Fruit fly (Drosophila melanogaster) whole organism, embryonic: ENCODE results near the gene CG7231.

Experiments used
- Adf1 ChIP-seq: fragments of 200-800 bp; sonication (Bioruptor generic); IDR thresholded peaks from 2 replicates; pipeline ENCODE4 v1.3.6; 2022; ENCODE audit warnings: missing biosample characterization, missing genetic modification characterization
- B-H1 ChIP-seq: fragments of 200-800 bp; sonication (Bioruptor generic); IDR thresholded peaks from 3 replicates; pipeline ENCODE4 v1.3.6; 2022; ENCODE audit warnings: missing biosample characterization, missing genetic modification characterization
- C15 ChIP-seq: fragments of 200-800 bp; sonication (Bioruptor generic); IDR thresholded peaks from 3 replicates; pipeline ENCODE4 v1.3.6; 2022; ENCODE audit warnings: missing biosample characterization, missing genetic modification characterization
- CG10431 ChIP-seq: fragments of 200-800 bp; sonication (Bioruptor generic); optimal IDR thresholded peaks from 3 replicates; lab custom pipeline; 2018; ENCODE audit warnings: missing biosample characterization, mild to moderate bottlenecking, missing genetic modification characterization
- CG11560 ChIP-seq: fragments of 200-800 bp; sonication (Bioruptor generic); IDR thresholded peaks from 3 replicates; pipeline ENCODE4 v1.3.6; 2022; ENCODE audit warnings: missing biosample characterization, missing genetic modification characterization
- CG11696 ChIP-seq: fragments of 200-800 bp; sonication (Bioruptor generic); IDR thresholded peaks from 2 replicates; pipeline ENCODE4 v1.3.6; 2022; ENCODE audit warnings: missing biosample characterization, missing genetic modification characterization
- CG12155 ChIP-seq: fragments of 200-800 bp; sonication (Bioruptor generic); optimal IDR thresholded peaks from 3 replicates; lab custom pipeline; 2016; ENCODE audit warnings: missing biosample characterization, missing genetic modification characterization
- CG1233 ChIP-seq: fragments of 200-800 bp; sonication (Bioruptor generic); optimal IDR thresholded peaks from 4 replicates; lab custom pipeline; 2018; ENCODE audit warnings: missing biosample characterization, mild to moderate bottlenecking, missing genetic modification characterization
- CG12659 ChIP-seq: fragments of 200-800 bp; sonication (Bioruptor generic); optimal IDR thresholded peaks from 3 replicates; lab custom pipeline; 2017; ENCODE audit warnings: mild to moderate bottlenecking, missing biosample characterization, missing genetic modification reagents, missing genetic modification characterization
- CG12744 ChIP-seq: fragments of 200-800 bp; sonication (Bioruptor generic); optimal IDR thresholded peaks from 2 replicates; lab custom pipeline; 2016; ENCODE audit warnings: missing biosample characterization, missing genetic modification characterization
- CG14050 ChIP-seq: fragments of 200-800 bp; sonication (Bioruptor generic); IDR thresholded peaks from 3 replicates; pipeline ENCODE4 v1.3.6; 2022; ENCODE audit warnings: missing biosample characterization, missing genetic modification characterization
- CG1529 ChIP-seq: fragments of 200-800 bp; sonication (Bioruptor generic); optimal IDR thresholded peaks from 3 replicates; lab custom pipeline; 2018; ENCODE audit warnings: missing biosample characterization, missing genetic modification characterization
- CG15479 ChIP-seq: fragments of 200-800 bp; sonication (Bioruptor generic); optimal IDR thresholded peaks from 3 replicates; lab custom pipeline; 2019; ENCODE audit warnings: missing biosample characterization, mild to moderate bottlenecking, missing genetic modification characterization, moderate library complexity
- CG15514 ChIP-seq: fragments of 200-800 bp; sonication (Bioruptor generic); optimal IDR thresholded peaks from 3 replicates; lab custom pipeline; 2017; ENCODE audit warnings: missing biosample characterization, missing genetic modification characterization, mild to moderate bottlenecking, moderate library complexity, missing genetic modification reagents
- CG2129 ChIP-seq: fragments of 200-800 bp; sonication (Bioruptor generic); IDR thresholded peaks from 2 replicates; pipeline ENCODE4 v1.3.6; 2022; ENCODE audit warnings: missing biosample characterization, missing genetic modification characterization; ENCODE audit not compliant: partially characterized antibody
- CG2202 ChIP-seq: fragments of 200-800 bp; sonication (Bioruptor generic); optimal IDR thresholded peaks from 2 replicates; lab custom pipeline; 2018; ENCODE audit warnings: missing biosample characterization, mild to moderate bottlenecking, missing genetic modification characterization
- CG2875 ChIP-seq: fragments of 200-800 bp; sonication (Bioruptor generic); optimal IDR thresholded peaks from 2 replicates; lab custom pipeline; 2017; ENCODE audit warnings: missing biosample characterization, mild to moderate bottlenecking, missing genetic modification characterization, missing genetic modification reagents
- CG30403 ChIP-seq: fragments of 200-800 bp; sonication (Bioruptor generic); optimal IDR thresholded peaks from 3 replicates; lab custom pipeline; 2016; ENCODE audit warnings: missing biosample characterization, missing genetic modification characterization
- CG3281 ChIP-seq: fragments of 200-800 bp; sonication (Bioruptor generic); optimal IDR thresholded peaks from 3 replicates; lab custom pipeline; 2017; ENCODE audit warnings: missing biosample characterization, mild to moderate bottlenecking, missing genetic modification characterization
- CG4820 ChIP-seq: fragments of 200-800 bp; sonication (Bioruptor generic); optimal IDR thresholded peaks from 3 replicates; lab custom pipeline; 2016; ENCODE audit warnings: missing biosample characterization, missing genetic modification characterization
- CG5180 ChIP-seq: fragments of 200-800 bp; sonication (Bioruptor generic); optimal IDR thresholded peaks from 3 replicates; lab custom pipeline; 2017; ENCODE audit warnings: missing biosample characterization, missing genetic modification characterization, mild to moderate bottlenecking, moderate library complexity, missing genetic modification reagents
- CG5245 ChIP-seq: fragments of 200-800 bp; sonication (Bioruptor generic); optimal IDR thresholded peaks from 3 replicates; lab custom pipeline; 2016; ENCODE audit warnings: missing biosample characterization, missing genetic modification characterization
- CG9727 ChIP-seq: fragments of 200-800 bp; sonication (Bioruptor generic); optimal IDR thresholded peaks from 3 replicates; lab custom pipeline; 2017; ENCODE audit warnings: missing biosample characterization, mild to moderate bottlenecking, missing genetic modification characterization
- D ChIP-seq, 2 experiments: fragments of 200-800 bp in 1 of 2; fragments of >200 bp in 1 of 2; sonication (Bioruptor generic) in 1 of 2; optimal IDR thresholded peaks; 2 replicates in 1 of 2; 3 replicates in 1 of 2; lab custom pipeline; 2017; ENCODE audit warnings: mild to moderate bottlenecking in 1 of 2, missing biosample characterization in 1 of 2, missing genetic modification characterization in 1 of 2, missing genetic modification reagents in 1 of 2
- D19B ChIP-seq: fragments of 200-800 bp; sonication (Bioruptor generic); optimal IDR thresholded peaks from 2 replicates; lab custom pipeline; 2017; ENCODE audit warnings: missing biosample characterization, mild to moderate bottlenecking, missing genetic modification characterization
- Dll ChIP-seq: fragments of 200-800 bp; sonication (Bioruptor generic); IDR thresholded peaks from 4 replicates; pipeline ENCODE4 v1.3.6; 2022; ENCODE audit warnings: missing biosample characterization, missing genetic modification characterization; ENCODE audit not compliant: partially characterized antibody
- Ets97D ChIP-seq: fragments of 200-800 bp; sonication (Bioruptor generic); optimal IDR thresholded peaks from 3 replicates; lab custom pipeline; 2016; ENCODE audit warnings: missing biosample characterization, missing genetic modification characterization
- Lim3 ChIP-seq: fragments of 200-800 bp; sonication (Bioruptor generic); IDR thresholded peaks from 2 replicates; pipeline ENCODE4 v1.3.6; 2022; ENCODE audit warnings: missing biosample characterization, missing genetic modification characterization
- Mes4 ChIP-seq: fragments of 200-800 bp; sonication (Bioruptor generic); optimal IDR thresholded peaks from 2 replicates; lab custom pipeline; 2016; ENCODE audit warnings: missing biosample characterization, missing genetic modification characterization
- Sry-β ChIP-seq: fragments of 200-800 bp; sonication (Bioruptor generic); optimal IDR thresholded peaks from 2 replicates; lab custom pipeline; 2018; ENCODE audit warnings: missing biosample characterization, mild to moderate bottlenecking, missing genetic modification characterization, moderate library complexity
- Vsx1 ChIP-seq: fragments of 200-800 bp; sonication (Bioruptor generic); optimal IDR thresholded peaks from 2 replicates; lab custom pipeline; 2017; ENCODE audit warnings: missing biosample characterization, mild to moderate bottlenecking, missing genetic modification characterization, missing genetic modification reagents
- Xrp1 ChIP-seq: fragments of 200-800 bp; sonication (Bioruptor generic); IDR thresholded peaks from 2 replicates; pipeline ENCODE4 v1.3.6; 2022; ENCODE audit warnings: missing biosample characterization, missing genetic modification characterization
- ac ChIP-seq: fragments of 200-800 bp; sonication (Bioruptor generic); optimal IDR thresholded peaks from 3 replicates; lab custom pipeline; 2017; ENCODE audit warnings: missing biosample characterization, mild to moderate bottlenecking, missing genetic modification characterization
- al ChIP-seq: fragments of 200-800 bp; sonication (Bioruptor generic); IDR thresholded peaks from 2 replicates; pipeline ENCODE4 v1.3.6; 2022; ENCODE audit warnings: missing biosample characterization, missing genetic modification characterization
- bcd ChIP-seq: fragments of 200-800 bp; sonication (Bioruptor generic); optimal IDR thresholded peaks from 2 replicates; lab custom pipeline; 2017; ENCODE audit warnings: missing biosample characterization, mild to moderate bottlenecking, missing genetic modification characterization
- btn ChIP-seq: fragments of 200-800 bp; sonication (Bioruptor generic); optimal IDR thresholded peaks from 2 replicates; lab custom pipeline; 2016; ENCODE audit warnings: missing biosample characterization, missing genetic modification characterization
- cad ChIP-seq: fragments of >200 bp; optimal IDR thresholded peaks from 2 replicates; lab custom pipeline; 2017; ENCODE audit warnings: missing biosample characterization, missing genetic modification characterization
- en ChIP-seq: fragments of 200-800 bp; sonication (Bioruptor generic); optimal IDR thresholded peaks from 2 replicates; lab custom pipeline; 2016; ENCODE audit warnings: missing biosample characterization, missing genetic modification characterization
- ewg ChIP-seq: fragments of 200-800 bp; sonication (Bioruptor generic); optimal IDR thresholded peaks from 3 replicates; lab custom pipeline; 2017; ENCODE audit warnings: mild to moderate bottlenecking, missing biosample characterization, missing genetic modification reagents, missing genetic modification characterization
- gcm2 ChIP-seq: fragments of 200-800 bp; sonication (Bioruptor generic); optimal IDR thresholded peaks from 2 replicates; lab custom pipeline; 2016; ENCODE audit warnings: missing biosample characterization, missing genetic modification characterization
- gt ChIP-seq: fragments of 200-800 bp; sonication (Bioruptor generic); IDR thresholded peaks from 2 replicates; pipeline ENCODE4 v1.3.6; 2022; ENCODE audit warnings: missing biosample characterization, missing genetic modification characterization
- maf-S ChIP-seq: fragments of 200-800 bp; sonication (Bioruptor generic); optimal IDR thresholded peaks from 2 replicates; lab custom pipeline; 2016; ENCODE audit warnings: missing biosample characterization, missing genetic modification characterization
- nom ChIP-seq: fragments of 200-800 bp; sonication (Bioruptor generic); optimal IDR thresholded peaks from 2 replicates; lab custom pipeline; 2017; ENCODE audit warnings: missing biosample characterization, missing genetic modification characterization, mild to moderate bottlenecking, moderate library complexity, missing genetic modification reagents
- ro ChIP-seq: fragments of 200-800 bp; sonication (Bioruptor generic); IDR thresholded peaks from 2 replicates; pipeline ENCODE4 v1.3.6; 2022; ENCODE audit warnings: missing biosample characterization, missing genetic modification characterization
- sim ChIP-seq: fragments of 200-800 bp; sonication (Bioruptor generic); IDR thresholded peaks from 2 replicates; pipeline ENCODE4 v1.3.6; 2022; ENCODE audit warnings: missing biosample characterization, missing genetic modification characterization
- toy ChIP-seq: fragments of 200-800 bp; sonication (Bioruptor generic); IDR thresholded peaks from 2 replicates; pipeline ENCODE4 v1.3.6; 2022; ENCODE audit warnings: missing biosample characterization, missing genetic modification characterization
- twi ChIP-seq: fragments of 200-800 bp; optimal IDR thresholded peaks from 2 replicates; lab custom pipeline; 2019; ENCODE audit warnings: missing biosample characterization, mild to moderate bottlenecking, missing genetic modification characterization, moderate library complexity
- usp ChIP-seq: fragments of >200 bp; optimal IDR thresholded peaks from 2 replicates; lab custom pipeline; 2017; ENCODE audit warnings: missing biosample characterization, missing genetic modification characterization
- vvl ChIP-seq: fragments of 200-800 bp; sonication (Bioruptor generic); IDR thresholded peaks from 2 replicates; pipeline ENCODE4 v1.3.6; 2022; ENCODE audit warnings: missing biosample characterization, missing genetic modification characterization

CG7231 gene

dm6 chr2L:7960581-7961530 is 22.9 kb upstream of the CG7231 start (continued):
- TF ChIP-seq CG5245 (no peak), CG15479 (no peak), twi (tag; lab: Kevin White, UChicago) (no peak), ac (GFP tag; lab: Kevin White, UChicago) (no peak), maf-S (GFP tag; lab: Kevin White, UChicago) (no peak), Sry-β (GFP tag; lab: Kevin White, UChicago) (no peak), usp (no peak), Mes4 (GFP tag; lab: Kevin White, UChicago) (no peak), bcd (GFP tag; lab: Kevin White, UChicago) (peak; percentile 63), toy (GFP tag; lab: Robert Waterston, UW) (no peak), CG1529 (GFP tag; lab: Kevin White, UChicago) (no peak), ewg (GFP tag; lab: Kevin White, UChicago) (no peak), CG4820 (GFP tag; lab: Kevin White, UChicago) (no peak), CG11696 (GFP tag; lab: Robert Waterston, UW) (0 out of 2 replicates have a peak, but pooled peaks have one; percentile 41), CG1233 (peak; percentile 70), C15 (GFP tag; lab: Robert Waterston, UW) (no peak), Xrp1 (GFP tag; lab: Robert Waterston, UW) (peak; percentile 41), D (optimal IDR thresholded peaks at IDR 0.05; lab: Kevin White, UChicago) (no peak), D (GFP tag; optimal IDR thresholded peaks at IDR 0.05; lab: Kevin White, UChicago) (no peak), CG5180 (GFP tag; lab: Kevin White, UChicago) (peak; percentile 16), Adf1 (no peak; the same call in 1 of the 2 replicates), CG3281 (peak; percentile 84), CG14050 (GFP tag; lab: Robert Waterston, UW) (no peak), Dll (GFP tag; lab: Robert Waterston, UW) (no peak), cad (GFP tag; lab: Kevin White, UChicago) (no peak), B-H1 (GFP tag; lab: Robert Waterston, UW) (no peak), CG2129 (GFP tag; lab: Robert Waterston, UW) (no peak), vvl (GFP tag; lab: Robert Waterston, UW) (peak; percentile 27), CG15514 (GFP tag; lab: Kevin White, UChicago) (peak; percentile 70), CG12659 (GFP tag; lab: Kevin White, UChicago) (peak; percentile 51), Lim3 (GFP tag; lab: Robert Waterston, UW) (no peak), D19B (peak; percentile 35), CG10431 (GFP tag; lab: Kevin White, UChicago) (no peak), Ets97D (GFP tag; lab: Kevin White, UChicago) (no peak), al (GFP tag; lab: Robert Waterston, UW) (no peak), btn (no peak), CG12744 (GFP tag; lab: Kevin White, UChicago) (no peak), sim (no peak), Vsx1 (GFP tag; lab: Kevin White, UChicago) (peak; percentile 65), CG30403 (GFP tag; lab: Kevin White, UChicago) (no peak), ro (GFP tag; lab: Robert Waterston, UW) (no peak), CG11560 (tag; lab: Robert Waterston, UW) (no peak), CG9727 (peak; percentile 67), gcm2 (GFP tag; lab: Kevin White, UChicago) (no peak), gt (GFP tag; lab: Robert Waterston, UW) (no peak), CG12155 (GFP tag; lab: Kevin White, UChicago) (no peak), nom (GFP tag; lab: Kevin White, UChicago) (peak; percentile 74), CG2875 (GFP tag; lab: Kevin White, UChicago) (peak; percentile 14), en (no peak), CG2202 (no peak)
